Fruit fly (Drosophila melanogaster) whole organism, pupa: ENCODE results near the gene CG1572.
A peak's percentile ranks its signal among the peaks of the same experiment; 100 is the strongest.

Source experiments
- CG10348 ChIP-seq: fragments of 200-800 bp; sonication (Bioruptor generic); IDR thresholded peaks from 2 replicates; pipeline ENCODE4 v1.3.6; 2022; ENCODE audit warnings: missing biosample characterization, missing genetic modification characterization
- CG12605 ChIP-seq: fragments of 200-800 bp; sonication (Bioruptor generic); IDR thresholded peaks from 2 replicates; pipeline ENCODE4 v1.3.6; 2022; ENCODE audit warnings: missing biosample characterization, missing genetic modification characterization
- CG13204 ChIP-seq: fragments of 200-800 bp; sonication (Bioruptor generic); optimal IDR thresholded peaks from 2 replicates; lab custom pipeline; 2018; ENCODE audit warnings: missing biosample characterization, mild to moderate bottlenecking, missing genetic modification characterization, moderate library complexity
- CG14655 ChIP-seq: fragments of 200-800 bp; sonication (Bioruptor generic); optimal IDR thresholded peaks from 3 replicates; lab custom pipeline; 2017; ENCODE audit warnings: mild to moderate bottlenecking, missing biosample characterization, missing genetic modification reagents, missing genetic modification characterization
- CG15710 ChIP-seq: fragments of 200-800 bp; sonication (Bioruptor generic); optimal IDR thresholded peaks from 2 replicates; lab custom pipeline; 2018; ENCODE audit warnings: missing biosample characterization, mild to moderate bottlenecking, missing genetic modification characterization, moderate library complexity
- CG17806 ChIP-seq: fragments of 200-800 bp; sonication (Bioruptor generic); optimal IDR thresholded peaks from 2 replicates; lab custom pipeline; 2018; ENCODE audit warnings: missing biosample characterization, mild to moderate bottlenecking, missing genetic modification characterization, moderate library complexity
- CG32121 ChIP-seq: fragments of 200-800 bp; sonication (Bioruptor generic); IDR thresholded peaks from 2 replicates; pipeline ENCODE4 v1.3.6; 2022; ENCODE audit warnings: missing biosample characterization, missing genetic modification characterization
- CG34367 ChIP-seq: fragments of 200-800 bp; sonication (Bioruptor generic); optimal IDR thresholded peaks from 2 replicates; lab custom pipeline; 2018; ENCODE audit warnings: missing biosample characterization, mild to moderate bottlenecking, missing genetic modification characterization
- CG4496 ChIP-seq: fragments of 200-800 bp; sonication (Bioruptor generic); IDR thresholded peaks from 3 replicates; pipeline ENCODE4 v1.3.6; 2022; ENCODE audit warnings: missing biosample characterization, missing genetic modification characterization
- CG8159 ChIP-seq: fragments of 200-800 bp; sonication (Bioruptor generic); optimal IDR thresholded peaks from 3 replicates; lab custom pipeline; 2018; ENCODE audit warnings: missing biosample characterization, mild to moderate bottlenecking, missing genetic modification characterization, moderate library complexity
- CG8301 ChIP-seq: fragments of 200-800 bp; sonication (Bioruptor generic); optimal IDR thresholded peaks from 2 replicates; lab custom pipeline; 2018; ENCODE audit warnings: missing biosample characterization, mild to moderate bottlenecking, missing genetic modification characterization
- CG9948 ChIP-seq: fragments of 200-800 bp; sonication (Bioruptor generic); optimal IDR thresholded peaks from 2 replicates; lab custom pipeline; 2018; ENCODE audit warnings: missing biosample characterization, mild to moderate bottlenecking, missing genetic modification characterization, moderate library complexity
- D1 ChIP-seq: fragments of 200-800 bp; sonication (Bioruptor generic); optimal IDR thresholded peaks from 2 replicates; lab custom pipeline; 2018; ENCODE audit warnings: missing biosample characterization, mild to moderate bottlenecking, missing genetic modification characterization, moderate library complexity
- EcR ChIP-seq: fragments of 200-800 bp; sonication (Bioruptor generic); optimal IDR thresholded peaks from 3 replicates; lab custom pipeline; 2019; ENCODE audit warnings: missing biosample characterization, missing genetic modification characterization, mild to moderate bottlenecking, moderate library complexity, missing genetic modification reagents
- Ets98B ChIP-seq: fragments of 200-800 bp; sonication (Bioruptor generic); IDR thresholded peaks from 2 replicates; pipeline ENCODE4 v1.3.6; 2022; ENCODE audit warnings: missing biosample characterization, missing genetic modification characterization
- Pif1A ChIP-seq: fragments of 200-800 bp; sonication (Bioruptor generic); optimal IDR thresholded peaks from 3 replicates; lab custom pipeline; 2016; ENCODE audit warnings: missing biosample characterization, missing genetic modification characterization
- Pif1B ChIP-seq: fragments of 200-800 bp; sonication (Bioruptor generic); optimal IDR thresholded peaks from 3 replicates; lab custom pipeline; 2016; ENCODE audit warnings: missing biosample characterization, missing genetic modification characterization
- Snoo ChIP-seq: fragments of 200-800 bp; sonication (Bioruptor generic); optimal IDR thresholded peaks from 3 replicates; lab custom pipeline; 2017; ENCODE audit warnings: missing biosample characterization, mild to moderate bottlenecking, missing genetic modification characterization, inconsistent platforms
- fd96Ca ChIP-seq: fragments of 200-800 bp; sonication (Bioruptor generic); IDR thresholded peaks from 3 replicates; pipeline ENCODE4 v1.3.6; 2022; ENCODE audit warnings: missing biosample characterization, missing genetic modification characterization
- gl ChIP-seq: fragments of 200-800 bp; sonication (Bioruptor generic); optimal IDR thresholded peaks from 2 replicates; lab custom pipeline; 2018; ENCODE audit warnings: missing biosample characterization, mild to moderate bottlenecking, missing genetic modification characterization
- rn ChIP-seq: fragments of 200-800 bp; sonication (Bioruptor generic); IDR thresholded peaks from 2 replicates; pipeline ENCODE4 v1.3.6; 2022; ENCODE audit warnings: missing biosample characterization, missing genetic modification characterization

Gene CG1572

DNA sequence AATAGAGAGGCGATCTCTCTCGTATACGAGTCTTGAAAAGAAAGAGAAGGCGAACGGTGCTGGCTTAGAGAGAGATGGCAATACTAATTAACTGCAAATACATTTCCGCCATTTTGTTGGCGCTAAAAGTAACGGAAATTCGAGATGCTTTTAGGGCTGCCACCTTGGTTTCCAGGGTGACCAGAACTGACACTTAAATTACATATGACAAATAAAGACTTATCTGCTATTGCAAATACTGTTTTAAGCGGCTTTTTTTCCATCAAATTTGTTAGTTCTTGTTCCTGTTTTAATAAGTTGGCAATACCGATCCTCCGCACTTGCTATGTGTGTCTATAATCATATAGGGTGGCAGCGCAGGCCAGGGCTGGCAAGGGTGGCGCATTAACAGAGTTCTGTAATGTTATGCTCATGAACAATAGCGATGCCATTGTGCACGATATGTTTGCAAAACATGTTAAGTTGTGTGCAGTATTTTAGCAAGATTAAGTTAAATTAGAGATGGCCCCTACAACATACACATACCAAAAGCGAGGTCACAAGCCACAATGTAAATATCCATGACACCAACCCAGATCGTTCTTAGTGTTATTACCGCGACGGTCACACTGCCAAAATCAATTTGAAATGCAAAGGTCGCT, 21.9 kb upstream of the CG1572 start, which contains the start of gene nod:
nod (plus strand) TSS at position 573 of the 641 bp plus-strand sequence.
- no peak; the same call in 1 of the 2 replicates for TF ChIP-seq Ets98B (GFP tag; lab: Robert Waterston, UW)
- 0 out of 2 replicates have a peak, but pooled peaks have one; percentile 21 for TF ChIP-seq CG12605
- no peak for TF ChIP-seq Pif1B (GFP tag; lab: Kevin White, UChicago)
- no peak for TF ChIP-seq CG10348
- TF ChIP-seq CG8301 (tag; lab: Kevin White, UChicago): peak; percentile 4
- TF ChIP-seq D1 (tag; lab: Kevin White, UChicago): no peak
- no peak for TF ChIP-seq CG14655 (GFP tag; lab: Kevin White, UChicago)
- peak; percentile 47; the same call in 1 of the 2 replicates for TF ChIP-seq CG32121 (GFP tag; lab: Robert Waterston, UW)
- TF ChIP-seq EcR: no peak
- peak; percentile 2 for TF ChIP-seq CG34367 (tag; lab: Kevin White, UChicago)
- TF ChIP-seq gl: no peak
- 0 out of 3 replicates have a peak, but pooled peaks have one; percentile 45 for TF ChIP-seq CG4496 (GFP tag; lab: Robert Waterston, UW)
- no peak for TF ChIP-seq CG13204
- TF ChIP-seq CG15710 (tag; lab: Kevin White, UChicago): peak; percentile 9
- TF ChIP-seq rn (GFP tag; lab: Robert Waterston, UW): no peak
- peak; percentile 31 for TF ChIP-seq Snoo
- TF ChIP-seq CG9948 (tag; lab: Kevin White, UChicago): peak; percentile 27
- TF ChIP-seq Pif1A (GFP tag; lab: Kevin White, UChicago): no peak
- TF ChIP-seq CG17806 (tag; lab: Kevin White, UChicago): peak; percentile 35
- TF ChIP-seq fd96Ca (GFP tag; lab: Robert Waterston, UW): 0 out of 3 replicates have a peak, but pooled peaks have one; percentile 55
- peak; percentile 35 for TF ChIP-seq CG8159 (tag; lab: Kevin White, UChicago)

DNA sequence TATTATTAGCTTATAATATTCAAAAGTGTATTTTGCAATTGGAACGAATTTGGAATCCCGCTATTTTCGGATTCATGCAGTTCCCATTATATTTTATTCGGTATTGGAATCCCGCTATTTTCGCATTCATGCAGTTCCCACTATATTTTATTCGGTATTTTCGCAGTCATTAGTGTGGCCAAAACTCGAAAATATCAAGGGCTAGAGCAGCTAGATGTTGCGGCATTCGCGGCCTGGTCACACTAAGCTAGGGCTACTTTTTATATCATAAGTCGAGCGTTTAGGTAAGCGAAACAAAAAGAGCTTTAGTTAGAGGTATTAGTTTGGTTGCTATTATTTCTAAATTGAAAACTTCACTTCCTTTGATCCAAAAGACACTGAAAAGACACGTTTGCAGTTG, 20.4 kb upstream of the CG1572 start:
- no peak for TF ChIP-seq CG9948 (tag; lab: Kevin White, UChicago)

DNA sequence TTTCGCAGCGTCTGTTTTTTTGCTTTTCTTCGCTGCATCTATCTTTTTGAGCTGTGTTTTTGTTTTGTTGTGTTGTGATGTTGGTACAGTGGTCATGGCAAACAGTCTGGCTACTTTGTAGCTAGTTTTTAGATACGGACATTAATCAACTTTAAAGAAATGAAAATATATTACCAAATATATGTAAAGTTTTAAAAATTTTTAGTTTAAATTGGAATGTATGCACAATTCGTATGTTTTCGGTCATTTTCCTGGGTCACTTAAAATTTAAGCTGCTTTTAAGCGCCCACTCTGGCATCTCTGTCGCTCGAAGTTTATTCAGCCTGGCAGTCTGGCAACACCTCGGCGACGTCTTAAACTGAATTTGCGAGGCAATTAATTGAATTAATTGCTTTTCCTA, 18.1 kb upstream of the CG1572 start, which contains the start of gene CG11695:
CG11695 (plus strand) TSS at position 344 of the 400 bp plus-strand sequence.
- TF ChIP-seq CG8301 (tag; lab: Kevin White, UChicago) (peak; percentile 58), Snoo (peak; percentile 59), CG10348 (0 out of 2 replicates have a peak, but pooled peaks have one; percentile 23), CG32121 (GFP tag; lab: Robert Waterston, UW) (peak; percentile 41; the same call in 1 of the 2 replicates), gl (peak; percentile 55), CG9948 (tag; lab: Kevin White, UChicago) (peak; percentile 51), Pif1A (GFP tag; lab: Kevin White, UChicago) (no peak), CG13204 (no peak), CG4496 (GFP tag; lab: Robert Waterston, UW) (peak; percentile 77; the same call in 2 of the 3 replicates), CG14655 (GFP tag; lab: Kevin White, UChicago) (no peak), CG12605 (peak; percentile 27; the same call in 1 of the 2 replicates), D1 (tag; lab: Kevin White, UChicago) (no peak), CG15710 (tag; lab: Kevin White, UChicago) (peak; percentile 78), Ets98B (GFP tag; lab: Robert Waterston, UW) (peak; percentile 49), rn (GFP tag; lab: Robert Waterston, UW) (0 out of 2 replicates have a peak, but pooled peaks have one; percentile 9), Pif1B (GFP tag; lab: Kevin White, UChicago) (no peak), CG8159 (tag; lab: Kevin White, UChicago) (peak; percentile 74), EcR (peak; percentile 2), CG17806 (tag; lab: Kevin White, UChicago) (peak; percentile 49), CG34367 (tag; lab: Kevin White, UChicago) (peak; percentile 58), fd96Ca (GFP tag; lab: Robert Waterston, UW) (peak; percentile 47; the same call in 1 of the 3 replicates)

DNA sequence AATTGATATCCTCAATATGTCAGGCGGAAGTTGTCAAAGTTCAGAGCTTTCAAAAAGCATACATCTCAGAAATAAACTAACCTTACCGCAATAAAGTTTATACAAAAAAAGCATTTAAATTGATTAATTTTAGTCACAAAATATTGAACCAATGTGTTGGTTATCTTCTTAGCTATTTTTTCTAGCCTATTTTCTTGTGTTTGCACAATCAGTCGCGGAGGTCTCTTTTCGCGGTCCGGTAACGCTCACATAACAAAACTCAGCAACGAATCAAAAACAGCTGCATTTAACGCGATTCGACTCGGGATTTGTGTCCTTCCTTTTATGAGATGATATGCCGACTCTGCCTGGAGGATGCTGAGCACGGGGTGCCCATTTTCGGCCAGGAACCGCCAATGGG, 15.1 kb upstream of the CG1572 start, which contains the start of gene CG11696:
CG11696 (plus strand) TSS at position 203 of the 400 bp plus-strand sequence.
- TF ChIP-seq CG9948 (tag; lab: Kevin White, UChicago) (no peak), rn (GFP tag; lab: Robert Waterston, UW) (no peak), CG12605 (no peak), CG10348 (no peak), D1 (tag; lab: Kevin White, UChicago) (no peak)

DNA sequence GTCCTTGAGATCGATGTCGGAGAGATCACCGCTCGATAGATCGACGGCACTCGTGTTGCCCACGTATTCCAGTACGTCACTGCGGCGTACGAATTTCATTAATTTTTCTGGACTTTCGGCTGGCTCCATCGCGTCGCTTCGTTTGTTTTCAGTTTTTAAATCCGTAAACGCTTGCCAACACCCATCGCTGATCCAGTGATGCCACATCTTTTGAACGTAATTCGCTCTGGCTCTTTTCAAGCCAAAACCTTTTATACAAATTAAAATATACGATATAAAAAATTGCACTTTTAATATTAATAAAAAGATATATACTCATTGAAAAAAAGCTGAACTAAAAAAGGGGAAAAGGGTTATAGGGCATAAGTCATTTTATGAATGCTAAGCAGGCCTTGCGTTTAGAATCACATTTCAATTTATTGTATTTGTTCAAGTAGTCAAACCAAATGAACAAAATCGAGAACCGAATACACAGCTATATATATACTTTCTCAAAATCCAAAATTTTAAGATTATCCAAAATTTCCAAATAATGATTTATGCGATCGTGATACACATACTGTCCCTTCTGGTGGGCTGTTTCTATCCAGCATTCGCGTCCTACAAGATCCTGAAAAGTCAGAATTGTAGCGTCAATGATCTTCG, 13.9 kb upstream of the CG1572 start, which contains the start of the genes Kmn1 and Reepl1:
Kmn1 (minus strand) TSS at position 173 of the 645 bp plus-strand sequence.
Reepl1 (plus strand) TSS at position 438 of the 645 bp plus-strand sequence.
- TF ChIP-seq D1 (tag; lab: Kevin White, UChicago) (no peak), CG8301 (tag; lab: Kevin White, UChicago) (no peak), CG15710 (tag; lab: Kevin White, UChicago) (no peak), Snoo (no peak), Pif1B (GFP tag; lab: Kevin White, UChicago) (no peak), CG13204 (no peak), CG4496 (GFP tag; lab: Robert Waterston, UW) (no peak), Pif1A (GFP tag; lab: Kevin White, UChicago) (no peak), rn (GFP tag; lab: Robert Waterston, UW) (no peak), CG10348 (no peak), fd96Ca (GFP tag; lab: Robert Waterston, UW) (no peak), CG8159 (tag; lab: Kevin White, UChicago) (no peak)
- TF ChIP-seq, all 21 proteins: peak for 0
